In the genomic region with DNA sequence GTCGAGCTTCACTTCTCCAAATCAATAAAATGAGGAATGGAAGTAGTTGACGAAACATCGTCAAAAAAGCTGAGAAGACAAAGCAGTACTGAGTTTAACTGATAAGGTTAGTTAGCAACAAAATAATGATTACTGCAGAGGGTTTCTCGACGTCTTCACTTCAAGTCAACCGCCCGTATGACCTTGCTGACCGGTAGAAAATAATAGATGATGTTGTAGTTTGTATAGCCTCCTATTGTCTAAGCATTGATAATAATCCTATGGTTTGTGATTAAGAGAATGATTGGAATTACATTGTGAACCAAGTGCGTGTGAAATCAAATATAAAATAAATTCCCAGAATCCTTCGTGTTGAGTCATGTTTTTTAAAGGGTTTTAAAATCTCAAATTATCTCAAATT, we compare ENCODE assay signal across 3 worm cellular contexts.
TF ChIP-seq lines count a peak whose summit lies in the region.

A gene (minus strand): TSS at position 258 of the 400 bp plus-strand sequence.

TF ChIP-seq in whole organism, L1 larva, 84 proteins besides CTCF, POLR2A, EP300 and RAD21:
- peak in 2 of 6 experiments; percentile 12 to 67 for TF ChIP-seq elt-3 (tag; optimal IDR thresholded peaks at IDR 0.05; lab: Kevin White, UChicago)
- TF ChIP-seq nhr-20 (tag; optimal IDR thresholded peaks at IDR 0.05; lab: Kevin White, UChicago) = peak; percentile 14
- TF ChIP-seq ama-1 (optimal IDR thresholded peaks at IDR 0.05; lab: Kevin White, UChicago) = no peak
- peak; percentile 34 for TF ChIP-seq blmp-1 (tag; optimal IDR thresholded peaks at IDR 0.05; lab: Kevin White, UChicago)
TF ChIP-seq in whole organism, L1 larva: peak in this region for 3.

TF ChIP-seq in whole organism, L3 larva, 47 proteins besides CTCF, POLR2A, EP300 and RAD21:
- TF ChIP-seq lin-15B (tag; optimal IDR thresholded peaks at IDR 0.05; lab: Kevin White, UChicago) (no peak), egl-5 (tag; optimal IDR thresholded peaks at IDR 0.05; lab: Kevin White, UChicago) (no peak), R02D3.7 (tag; optimal IDR thresholded peaks at IDR 0.05; lab: Kevin White, UChicago) (no peak), nhr-25 (tag; optimal IDR thresholded peaks at IDR 0.05; lab: Kevin White, UChicago) (peak; percentile 16), elt-2 (tag; optimal IDR thresholded peaks at IDR 0.05; lab: Kevin White, UChicago) (no peak)

TF ChIP-seq in whole organism, L4 larva, 104 proteins besides CTCF, POLR2A, EP300 and RAD21:
- TF ChIP-seq jun-1 (tag; optimal IDR thresholded peaks at IDR 0.05; lab: Kevin White, UChicago) = no peak
- no peak for TF ChIP-seq zfp-2 (tag; optimal IDR thresholded peaks at IDR 0.05; lab: Kevin White, UChicago)
- TF ChIP-seq aha-1 (tag; lab: Kevin White, UChicago) = peak; percentile 30
- TF ChIP-seq nhr-28 (tag; optimal IDR thresholded peaks at IDR 0.05; lab: Kevin White, UChicago) = peak; percentile 87
